Fruit fly (Drosophila melanogaster) whole organism, prepupa: Measurements from ENCODE around the gene unc-119.
A peak's percentile ranks its signal among the peaks of the same experiment; 100 is the strongest.

ENCODE experiments used
- CG10631 ChIP-seq: fragments of 200-800 bp; sonication (Bioruptor generic); optimal IDR thresholded peaks from 2 replicates; lab custom pipeline; 2016; ENCODE audit warnings: missing biosample characterization, missing genetic modification characterization
- CG10669 ChIP-seq: fragments of 200-800 bp; sonication (Bioruptor generic); optimal IDR thresholded peaks from 3 replicates; lab custom pipeline; 2018; ENCODE audit warnings: missing biosample characterization, mild to moderate bottlenecking, missing genetic modification characterization, moderate library complexity
- CG11294 ChIP-seq: fragments of 200-800 bp; sonication (Bioruptor generic); IDR thresholded peaks from 2 replicates; pipeline ENCODE4 v1.3.6; 2022; ENCODE audit warnings: missing biosample characterization, missing genetic modification characterization
- CG11902 ChIP-seq: fragments of 200-800 bp; sonication (Bioruptor generic); optimal IDR thresholded peaks from 3 replicates; lab custom pipeline; 2016; ENCODE audit warnings: missing biosample characterization, missing genetic modification characterization
- CG15336 ChIP-seq: fragments of 200-800 bp; sonication (Bioruptor generic); IDR thresholded peaks from 2 replicates; pipeline ENCODE4 v1.3.6; 2022; ENCODE audit warnings: missing biosample characterization, missing genetic modification characterization
- CG16779 ChIP-seq: fragments of 200-800 bp; sonication (Bioruptor generic); optimal IDR thresholded peaks from 3 replicates; lab custom pipeline; 2017; ENCODE audit warnings: missing biosample characterization, mild to moderate bottlenecking, missing genetic modification characterization
- CG31627 ChIP-seq: fragments of 200-800 bp; sonication (Bioruptor generic); optimal IDR thresholded peaks from 3 replicates; lab custom pipeline; 2016; ENCODE audit warnings: missing biosample characterization, missing genetic modification characterization
- CG32006 ChIP-seq: fragments of 200-800 bp; sonication (Bioruptor generic); optimal IDR thresholded peaks from 3 replicates; lab custom pipeline; 2017; ENCODE audit warnings: missing biosample characterization, mild to moderate bottlenecking, missing genetic modification characterization
- CG34406 ChIP-seq: fragments of 200-800 bp; sonication (Bioruptor generic); optimal IDR thresholded peaks from 3 replicates; lab custom pipeline; 2016; ENCODE audit warnings: missing biosample characterization, missing genetic modification characterization
- CG4318 ChIP-seq: fragments of 200-800 bp; sonication (Bioruptor generic); optimal IDR thresholded peaks from 3 replicates; lab custom pipeline; 2017; ENCODE audit warnings: missing biosample characterization, mild to moderate bottlenecking, missing genetic modification characterization
- CG6163 ChIP-seq: fragments of 200-800 bp; sonication (Bioruptor generic); IDR thresholded peaks from 3 replicates; pipeline ENCODE4 v1.3.6; 2022; ENCODE audit warnings: missing biosample characterization, missing genetic modification characterization
- CG6276 ChIP-seq: fragments of 200-800 bp; sonication (Bioruptor generic); optimal IDR thresholded peaks from 2 replicates; lab custom pipeline; 2017; ENCODE audit warnings: missing biosample characterization, mild to moderate bottlenecking, missing genetic modification characterization
- CG6808 ChIP-seq: fragments of 200-800 bp; sonication (Bioruptor generic); optimal IDR thresholded peaks from 3 replicates; lab custom pipeline; 2017; ENCODE audit warnings: missing biosample characterization, missing genetic modification characterization, mild to moderate bottlenecking, moderate library complexity, missing genetic modification reagents
- CG6854 ChIP-seq: fragments of 200-800 bp; sonication (Bioruptor generic); optimal IDR thresholded peaks from 2 replicates; lab custom pipeline; 2017; ENCODE audit warnings: missing biosample characterization, mild to moderate bottlenecking, missing genetic modification characterization
- CG7368 ChIP-seq: fragments of 200-800 bp; sonication (Bioruptor generic); optimal IDR thresholded peaks from 3 replicates; lab custom pipeline; 2016; ENCODE audit warnings: missing biosample characterization, missing genetic modification characterization
- CG8319 ChIP-seq: fragments of 200-800 bp; sonication (Bioruptor generic); optimal IDR thresholded peaks from 3 replicates; lab custom pipeline; 2016; ENCODE audit warnings: missing biosample characterization, missing genetic modification characterization
- Eip75B ChIP-seq: fragments of 200-800 bp; sonication (Bioruptor generic); optimal IDR thresholded peaks from 3 replicates; lab custom pipeline; 2016; ENCODE audit warnings: missing biosample characterization, missing genetic modification characterization
- Eip78C ChIP-seq: fragments of 200-800 bp; sonication (Bioruptor generic); peaks from one replicate; lab custom pipeline; 2016; ENCODE audit warnings: missing biosample characterization, missing genetic modification characterization
- Eip93F ChIP-seq: fragments of 200-800 bp; sonication (Bioruptor generic); optimal IDR thresholded peaks from 2 replicates; lab custom pipeline; 2016; ENCODE audit warnings: missing biosample characterization, mild to moderate bottlenecking, missing genetic modification characterization
- Hr38 ChIP-seq: sonication (Bioruptor generic); optimal IDR thresholded peaks from 2 replicates; lab custom pipeline; 2016; ENCODE audit warnings: missing biosample characterization, missing genetic modification characterization
- Hr39 ChIP-seq: fragments of 200-800 bp; sonication (Bioruptor generic); optimal IDR thresholded peaks from 2 replicates; lab custom pipeline; 2016; ENCODE audit warnings: missing biosample characterization, missing genetic modification characterization
- Hr4 ChIP-seq: fragments of 200-800 bp; sonication (Bioruptor generic); optimal IDR thresholded peaks from 3 replicates; lab custom pipeline; 2016; ENCODE audit warnings: missing biosample characterization, missing genetic modification characterization
- Lpt ChIP-seq: fragments of 200-800 bp; sonication (Bioruptor generic); optimal IDR thresholded peaks from 3 replicates; lab custom pipeline; 2016; ENCODE audit warnings: missing biosample characterization, missing genetic modification characterization
- Met ChIP-seq: fragments of 200-800 bp; sonication (Bioruptor generic); optimal IDR thresholded peaks from 3 replicates; lab custom pipeline; 2016; ENCODE audit warnings: missing biosample characterization, missing genetic modification characterization
- OdsH ChIP-seq: fragments of 200-800 bp; sonication (Bioruptor generic); optimal IDR thresholded peaks from 3 replicates; lab custom pipeline; 2016; ENCODE audit warnings: missing biosample characterization, missing genetic modification characterization
- Smox ChIP-seq: fragments of 200-800 bp; sonication (Bioruptor generic); optimal IDR thresholded peaks from 3 replicates; lab custom pipeline; 2016; ENCODE audit warnings: missing biosample characterization, missing genetic modification characterization
- Sox14 ChIP-seq: fragments of 200-800 bp; sonication (Bioruptor generic); optimal IDR thresholded peaks from 3 replicates; lab custom pipeline; 2016; ENCODE audit warnings: missing biosample characterization, missing genetic modification characterization
- Sox15 ChIP-seq: fragments of 200-800 bp; sonication (Bioruptor generic); optimal IDR thresholded peaks from 3 replicates; lab custom pipeline; 2016; ENCODE audit warnings: missing biosample characterization, missing genetic modification characterization
- achi ChIP-seq: fragments of 200-800 bp; sonication (Bioruptor generic); optimal IDR thresholded peaks from 3 replicates; lab custom pipeline; 2016; ENCODE audit warnings: missing biosample characterization, missing genetic modification characterization
- cyc ChIP-seq: fragments of 200-800 bp; sonication (Bioruptor generic); optimal IDR thresholded peaks from 3 replicates; lab custom pipeline; 2016; ENCODE audit warnings: missing biosample characterization, missing genetic modification characterization
- dac ChIP-seq: fragments of 200-800 bp; sonication (Bioruptor generic); optimal IDR thresholded peaks from 2 replicates; lab custom pipeline; 2017; ENCODE audit warnings: missing biosample characterization, mild to moderate bottlenecking, missing genetic modification characterization
- dsx ChIP-seq: fragments of 200-800 bp; optimal IDR thresholded peaks from 3 replicates; lab custom pipeline; 2019; ENCODE audit warnings: missing biosample characterization, mild to moderate bottlenecking, missing genetic modification characterization, moderate library complexity; ENCODE audit not compliant: poor library complexity, severe bottlenecking
- eg ChIP-seq: fragments of 200-800 bp; sonication (Bioruptor generic); IDR thresholded peaks from 3 replicates; pipeline ENCODE4 v1.3.6; 2022; ENCODE audit warnings: missing biosample characterization, missing genetic modification characterization
- esn ChIP-seq: fragments of 200-800 bp; sonication (Bioruptor generic); optimal IDR thresholded peaks from 2 replicates; lab custom pipeline; 2016; ENCODE audit warnings: missing biosample characterization, mild to moderate bottlenecking, missing genetic modification characterization, moderate library complexity
- fd85E ChIP-seq: fragments of 200-800 bp; sonication (Bioruptor generic); optimal IDR thresholded peaks from 3 replicates; lab custom pipeline; 2016; ENCODE audit warnings: missing biosample characterization, missing genetic modification characterization
- fkh ChIP-seq: fragments of 200-800 bp; sonication (Bioruptor generic); optimal IDR thresholded peaks from 3 replicates; lab custom pipeline; 2017; ENCODE audit warnings: missing biosample characterization, mild to moderate bottlenecking, missing genetic modification characterization, moderate library complexity
- lz ChIP-seq: fragments of 200-800 bp; sonication (Bioruptor generic); optimal IDR thresholded peaks from 3 replicates; lab custom pipeline; 2016; ENCODE audit warnings: missing biosample characterization, missing genetic modification characterization
- net ChIP-seq: fragments of 200-800 bp; sonication (Bioruptor generic); optimal IDR thresholded peaks from 3 replicates; lab custom pipeline; 2016; ENCODE audit warnings: missing biosample characterization, missing genetic modification characterization
- pdm3 ChIP-seq: fragments of 200-800 bp; sonication (Bioruptor generic); optimal IDR thresholded peaks from 3 replicates; lab custom pipeline; 2016; ENCODE audit warnings: missing biosample characterization, missing genetic modification characterization
- salr ChIP-seq, 2 experiments: fragments of 200-800 bp; sonication (Bioruptor generic); optimal IDR thresholded peaks; 3 replicates each; lab custom pipeline; 2016 to 2018; ENCODE audit warnings: missing biosample characterization in 2 of 2, missing genetic modification characterization in 2 of 2, mild to moderate bottlenecking in 1 of 2
- ss ChIP-seq, 2 experiments: fragments of 200-800 bp; sonication (Bioruptor generic); optimal IDR thresholded peaks; 2 replicates in 1 of 2; 3 replicates in 1 of 2; lab custom pipeline; 2017 to 2018; ENCODE audit warnings: mild to moderate bottlenecking in 2 of 2, missing biosample characterization in 2 of 2, missing genetic modification characterization in 2 of 2, moderate library complexity in 1 of 2
- svp ChIP-seq: fragments of 200-800 bp; sonication (Bioruptor generic); peaks from one replicate; lab custom pipeline; 2016; ENCODE audit warnings: missing biosample characterization, missing genetic modification characterization
- topi ChIP-seq: fragments of 200-800 bp; sonication (Bioruptor generic); optimal IDR thresholded peaks from 3 replicates; lab custom pipeline; 2016; ENCODE audit warnings: missing biosample characterization, missing genetic modification characterization
- vri ChIP-seq: fragments of 200-800 bp; sonication (Bioruptor generic); optimal IDR thresholded peaks from 3 replicates; lab custom pipeline; 2016; ENCODE audit warnings: missing biosample characterization, mild to moderate bottlenecking, missing genetic modification characterization

unc-119 gene

dm6 chrX:7312406-7312805 lies 21.3 kb upstream of the unc-119 start (continued):
- TF ChIP-seq esn (GFP tag; lab: Kevin White, UChicago) (no peak), CG7368 (GFP tag; lab: Kevin White, UChicago) (no peak), Sox15 (no peak), dsx (GFP tag; lab: Kevin White, UChicago) (no peak), CG32006 (GFP tag; lab: Kevin White, UChicago) (peak; percentile 28), Eip75B (GFP tag; lab: Kevin White, UChicago) (no peak), Eip93F (GFP tag; lab: Kevin White, UChicago) (no peak), CG34406 (GFP tag; lab: Kevin White, UChicago) (no peak), Sox14 (GFP tag; lab: Kevin White, UChicago) (no peak), CG10631 (GFP tag; lab: Kevin White, UChicago) (peak; percentile 31), ss (GFP tag; optimal IDR thresholded peaks at IDR 0.05; lab: Kevin White, UChicago) (no peak), vri (GFP tag; lab: Kevin White, UChicago) (no peak), lz (GFP tag; lab: Kevin White, UChicago) (no peak), fd85E (GFP tag; lab: Kevin White, UChicago) (no peak), CG11902 (GFP tag; lab: Kevin White, UChicago) (no peak), Eip78C (GFP tag; lab: Kevin White, UChicago) (peak; percentile 66), CG6854 (no peak), achi (GFP tag; lab: Kevin White, UChicago) (no peak), cyc (GFP tag; lab: Kevin White, UChicago) (no peak), Hr38 (GFP tag; lab: Kevin White, UChicago) (no peak), Lpt (GFP tag; lab: Kevin White, UChicago) (peak; percentile 34), Smox (GFP tag; lab: Kevin White, UChicago) (no peak), CG10669 (GFP tag; lab: Kevin White, UChicago) (no peak), topi (GFP tag; lab: Kevin White, UChicago) (no peak), salr (GFP tag; optimal IDR thresholded peaks at IDR 0.05; lab: Kevin White, UChicago) (peak in 1 of 2 experiments; percentile 36), CG6163 (GFP tag; lab: Robert Waterston, UW) (peak; percentile 38; the same call in 1 of the 3 replicates), net (GFP tag; lab: Kevin White, UChicago) (peak; percentile 21), CG6276 (GFP tag; lab: Kevin White, UChicago) (peak; percentile 9), CG11294 (GFP tag; lab: Robert Waterston, UW) (peak; percentile 41; the same call in 1 of the 2 replicates), CG16779 (tag; lab: Kevin White, UChicago) (no peak)

dm6 chrX:7308794-7309193 lies 17.7 kb upstream of the unc-119 start:
- TF ChIP-seq CG34406 (GFP tag; lab: Kevin White, UChicago), result no peak
- no peak for TF ChIP-seq Hr39 (GFP tag; lab: Kevin White, UChicago)
- no peak for TF ChIP-seq Eip93F (GFP tag; lab: Kevin White, UChicago)
- no peak for TF ChIP-seq dac (GFP tag; lab: Kevin White, UChicago)
- TF ChIP-seq CG6854, result no peak
- no peak for TF ChIP-seq Hr4 (GFP tag; lab: Kevin White, UChicago)
- no peak for TF ChIP-seq CG8319 (GFP tag; lab: Kevin White, UChicago)
- no peak for TF ChIP-seq ss (GFP tag; optimal IDR thresholded peaks at IDR 0.05; lab: Kevin White, UChicago)
- TF ChIP-seq achi (GFP tag; lab: Kevin White, UChicago), result no peak
- no peak for TF ChIP-seq svp
- no peak for TF ChIP-seq fkh (GFP tag; lab: Kevin White, UChicago)

- TF ChIP-seq ss (GFP tag; optimal IDR thresholded peaks at IDR 0.05; lab: Kevin White, UChicago), result peak in 1 of 2 experiments; percentile 51
- TF ChIP-seq achi (GFP tag; lab: Kevin White, UChicago), result no peak
- TF ChIP-seq cyc (GFP tag; lab: Kevin White, UChicago), result no peak
- peak; percentile 78 for TF ChIP-seq vri (GFP tag; lab: Kevin White, UChicago)
- TF ChIP-seq CG6276 (GFP tag; lab: Kevin White, UChicago), result no peak
- no peak for TF ChIP-seq CG6808 (GFP tag; lab: Kevin White, UChicago)
- TF ChIP-seq OdsH (GFP tag; lab: Kevin White, UChicago), result no peak
- no peak for TF ChIP-seq Hr4 (GFP tag; lab: Kevin White, UChicago)
- no peak for TF ChIP-seq CG31627 (GFP tag; lab: Kevin White, UChicago)
- TF ChIP-seq Hr38 (GFP tag; lab: Kevin White, UChicago), result no peak
- peak; percentile 54 for TF ChIP-seq Lpt (GFP tag; lab: Kevin White, UChicago)
- 0 out of 3 replicates have a peak, but pooled peaks have one; percentile 6 for TF ChIP-seq eg (GFP tag; lab: Robert Waterston, UW)
- TF ChIP-seq Sox14 (GFP tag; lab: Kevin White, UChicago), result peak; percentile 12
- no peak for TF ChIP-seq Met (GFP tag; lab: Kevin White, UChicago)
- TF ChIP-seq CG8319 (GFP tag; lab: Kevin White, UChicago), result no peak
- TF ChIP-seq CG15336 (GFP tag; lab: Robert Waterston, UW), result 0 out of 2 replicates have a peak, but pooled peaks have one; percentile 12
- peak; percentile 55; the same call in 2 of the 3 replicates for TF ChIP-seq CG6163 (GFP tag; lab: Robert Waterston, UW)
- TF ChIP-seq svp, result peak; percentile 68
- no peak for TF ChIP-seq pdm3 (GFP tag; lab: Kevin White, UChicago)
- peak; percentile 21 for TF ChIP-seq fd85E (GFP tag; lab: Kevin White, UChicago)
- no peak for TF ChIP-seq CG4318 (GFP tag; lab: Kevin White, UChicago)
- TF ChIP-seq dsx (GFP tag; lab: Kevin White, UChicago), result peak; percentile 28
Measured at dm6 chrX:7307478-7308200, 16.5 kb upstream of the unc-119 start, which contains the start of gene brk. Gene brk (plus strand): TSS chrX:7307939.
